Worm (Caenorhabditis elegans) whole organism, L3 larva: ENCODE measurements around the gene lec-5.
A peak's percentile ranks its signal among the peaks of the same experiment; 100 is the strongest.

Source experiments
- R02D3.7 ChIP-seq: fragments of 150-350 bp; optimal IDR thresholded peaks from 2 replicates; lab custom pipeline; 2014; ENCODE audit warnings: missing biosample characterization, missing genetic modification characterization
- aly-2 ChIP-seq: fragments of 150-350 bp; optimal IDR thresholded peaks from 2 replicates; lab custom pipeline; 2014; ENCODE audit warnings: missing biosample characterization, missing genetic modification characterization
- ama-1 ChIP-seq: fragments of 150-350 bp; optimal IDR thresholded peaks from 2 replicates; lab custom pipeline; 2018
- ceh-28 ChIP-seq: fragments of 150-350 bp; optimal IDR thresholded peaks from 2 replicates; lab custom pipeline; 2014; ENCODE audit warnings: missing biosample characterization, missing genetic modification reagents, missing genetic modification characterization
- ceh-9 ChIP-seq: sonication (generic microtip); optimal IDR thresholded peaks from 2 replicates; lab custom pipeline; 2018; ENCODE audit warnings: missing biosample characterization, missing genetic modification characterization
- daf-12 ChIP-seq: fragments of 150-350 bp; optimal IDR thresholded peaks from 2 replicates; lab custom pipeline; 2014; ENCODE audit warnings: missing biosample characterization, missing genetic modification reagents, missing genetic modification characterization
- elt-1 ChIP-seq: fragments of 150-350 bp; optimal IDR thresholded peaks from 2 replicates; lab custom pipeline; 2014; ENCODE audit warnings: missing biosample characterization, missing genetic modification characterization
- elt-2 ChIP-seq: sonication (generic microtip); optimal IDR thresholded peaks from 2 replicates; lab custom pipeline; 2016; ENCODE audit warnings: missing genetic modification reagents, mild to moderate bottlenecking, missing genetic modification characterization, missing compliant biosample characterization
- elt-3 ChIP-seq, 3 experiments: fragments of 150-350 bp in 1 of 3; sonication (generic microtip) in 2 of 3; optimal IDR thresholded peaks; 2 replicates in 2 of 3; 4 replicates in 1 of 3; lab custom pipeline; 2014 to 2017; ENCODE audit warnings: missing biosample characterization in 3 of 3, missing genetic modification characterization in 3 of 3
- eor-1 ChIP-seq, 2 experiments: fragments of 150-350 bp; optimal IDR thresholded peaks; 2 replicates each; lab custom pipeline; 2014 to 2018; ENCODE audit warnings: missing biosample characterization in 2 of 2, missing genetic modification characterization in 2 of 2
- fkh-10 ChIP-seq: sonication (generic microtip); optimal IDR thresholded peaks from 2 replicates; lab custom pipeline; 2017; ENCODE audit warnings: missing biosample characterization, missing genetic modification reagents, missing genetic modification characterization
- fkh-2 ChIP-seq: fragments of 150-350 bp; optimal IDR thresholded peaks from 2 replicates; lab custom pipeline; 2014; ENCODE audit warnings: missing biosample characterization, missing genetic modification reagents, missing genetic modification characterization
- hmg-11 ChIP-seq: sonication (generic microtip); optimal IDR thresholded peaks from 2 replicates; lab custom pipeline; 2016; ENCODE audit warnings: missing genetic modification characterization, missing compliant biosample characterization
- jun-1 ChIP-seq: fragments of 150-350 bp; optimal IDR thresholded peaks from 2 replicates; lab custom pipeline; 2014; ENCODE audit warnings: missing biosample characterization, missing genetic modification reagents, missing genetic modification characterization
- lin-15B ChIP-seq: fragments of 150-350 bp; optimal IDR thresholded peaks from 2 replicates; lab custom pipeline; 2014; ENCODE audit warnings: missing biosample characterization, missing genetic modification characterization
- lin-39 ChIP-seq: fragments of 150-350 bp; optimal IDR thresholded peaks from 2 replicates; lab custom pipeline; 2018; ENCODE audit warnings: missing biosample characterization, missing genetic modification reagents, missing genetic modification characterization
- lsy-12 ChIP-seq: sonication (generic microtip); optimal IDR thresholded peaks from 2 replicates; lab custom pipeline; 2016; ENCODE audit warnings: mild to moderate bottlenecking, missing genetic modification characterization, missing compliant biosample characterization
- mdl-1 ChIP-seq: fragments of 150-350 bp; optimal IDR thresholded peaks from 2 replicates; lab custom pipeline; 2014; ENCODE audit warnings: missing biosample characterization, missing genetic modification characterization
- mml-1 ChIP-seq: fragments of 150-350 bp; sonication (generic microtip); optimal IDR thresholded peaks from 3 replicates; lab custom pipeline; 2014; ENCODE audit warnings: missing biosample characterization, missing genetic modification characterization
- nfya-1 ChIP-seq: sonication (generic microtip); optimal IDR thresholded peaks from 2 replicates; lab custom pipeline; 2017; ENCODE audit warnings: missing genetic modification characterization, mild to moderate bottlenecking, missing compliant biosample characterization, antibody characterized with exemption, moderate library complexity; ENCODE audit not compliant: insufficient read depth
- nhr-23 ChIP-seq: fragments of 150-350 bp; optimal IDR thresholded peaks from 2 replicates; lab custom pipeline; 2014; ENCODE audit warnings: missing biosample characterization, missing genetic modification reagents, missing genetic modification characterization
- nhr-25 ChIP-seq: sonication (generic microtip); optimal IDR thresholded peaks from 2 replicates; lab custom pipeline; 2017; ENCODE audit warnings: missing biosample characterization, missing genetic modification characterization
- nhr-43 ChIP-seq: sonication (generic microtip); optimal IDR thresholded peaks from 2 replicates; lab custom pipeline; 2016; ENCODE audit warnings: mild to moderate bottlenecking, missing genetic modification characterization, missing compliant biosample characterization; ENCODE audit not compliant: poor library complexity, severe bottlenecking
- nhr-67 ChIP-seq: fragments of 150-350 bp; optimal IDR thresholded peaks from 2 replicates; lab custom pipeline; 2014; ENCODE audit warnings: missing biosample characterization, missing genetic modification characterization
- nhr-77 ChIP-seq: fragments of 150-350 bp; optimal IDR thresholded peaks from 2 replicates; lab custom pipeline; 2014; ENCODE audit warnings: missing biosample characterization, missing genetic modification characterization
- pha-4 ChIP-seq: fragments of 150-350 bp; optimal IDR thresholded peaks from 2 replicates; lab custom pipeline; 2014; ENCODE audit warnings: missing biosample characterization, missing genetic modification reagents, missing genetic modification characterization
- pqm-1 ChIP-seq: fragments of 150-350 bp; optimal IDR thresholded peaks from 2 replicates; lab custom pipeline; 2017; ENCODE audit warnings: missing biosample characterization, missing genetic modification characterization, inconsistent platforms
- snpc-4 ChIP-seq: fragments of 150-350 bp; optimal IDR thresholded peaks from 2 replicates; lab custom pipeline; 2014; ENCODE audit warnings: missing biosample characterization, missing genetic modification characterization
- tbx-2 ChIP-seq: sonication (generic microtip); optimal IDR thresholded peaks from 2 replicates; lab custom pipeline; 2016; ENCODE audit warnings: mild to moderate bottlenecking, missing genetic modification characterization, missing compliant biosample characterization
- zag-1 ChIP-seq: fragments of 150-350 bp; optimal IDR thresholded peaks from 2 replicates; lab custom pipeline; 2014; ENCODE audit warnings: missing biosample characterization, missing genetic modification characterization
- ztf-4 ChIP-seq: fragments of 150-350 bp; optimal IDR thresholded peaks from 2 replicates; lab custom pipeline; 2014; ENCODE audit warnings: missing biosample characterization, missing genetic modification characterization

The lec-5 gene

DNA sequence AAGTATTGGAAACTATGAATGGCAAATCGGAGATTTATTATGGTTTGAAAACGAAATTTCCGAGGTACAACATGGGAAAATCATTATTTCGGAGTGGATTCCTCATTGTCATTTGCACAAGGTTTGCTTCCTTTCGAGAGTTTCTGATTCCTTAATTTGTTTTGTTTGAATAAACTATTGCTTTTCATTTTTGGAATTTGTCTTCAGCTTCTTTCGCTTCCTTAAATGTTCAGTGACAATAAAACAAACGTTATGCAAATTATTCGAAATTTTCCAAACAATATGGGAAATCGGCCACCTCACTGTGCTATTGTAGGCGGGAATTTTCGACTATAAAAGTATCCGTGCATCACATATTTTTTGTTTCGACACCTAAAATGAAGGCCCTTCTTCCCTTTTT, 963 bp upstream of the lec-5 start, which contains the start of gene nep-25:
TSS of gene nep-25 (plus strand) at position 375 of the 400 bp plus-strand sequence.
- TF ChIP-seq nhr-25 (no peak), nhr-23 (tag; lab: Kevin White, UChicago) (no peak), pqm-1 (tag; lab: Kevin White, UChicago) (no peak), ztf-4 (tag; lab: Kevin White, UChicago) (no peak), zag-1 (tag; lab: Kevin White, UChicago) (no peak), daf-12 (tag; lab: Kevin White, UChicago) (no peak), tbx-2 (tag; lab: Kevin White, UChicago) (no peak), elt-1 (tag; lab: Kevin White, UChicago) (no peak), mml-1 (tag; lab: Kevin White, UChicago) (no peak), ceh-28 (tag; lab: Kevin White, UChicago) (no peak), fkh-2 (tag; lab: Kevin White, UChicago) (no peak), elt-2 (no peak), hmg-11 (tag; lab: Kevin White, UChicago) (no peak)

DNA sequence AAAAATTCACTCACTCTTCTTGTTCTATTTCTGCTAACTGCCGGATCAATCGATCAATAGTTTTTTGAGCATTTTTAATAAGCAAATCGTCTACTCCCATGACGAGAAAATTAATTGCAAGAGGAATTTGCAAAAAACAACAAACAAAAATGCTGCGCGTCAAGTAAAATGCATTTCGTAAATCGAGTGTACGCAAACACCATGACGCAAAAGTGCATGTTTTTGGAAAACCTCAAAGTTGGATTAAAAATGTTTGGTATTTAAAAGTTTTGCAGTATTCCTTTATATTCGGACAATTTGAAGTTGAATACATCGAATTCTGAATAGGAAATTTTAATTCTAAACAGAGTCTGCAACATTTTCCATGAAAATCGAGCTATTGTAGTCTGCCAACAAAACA, 1.7 kb downstream of the lec-5 start, which contains the start of gene ZK1248.19:
TSS of gene ZK1248.19 (minus strand) at position 188 of the 400 bp plus-strand sequence.
- peak; percentile 4 for TF ChIP-seq lin-15B
- TF ChIP-seq ceh-9 (tag; lab: Kevin White, UChicago) = no peak
- peak; percentile 42 for TF ChIP-seq hmg-11 (tag; lab: Kevin White, UChicago)
- peak; percentile 88 for TF ChIP-seq R02D3.7
- TF ChIP-seq ama-1 (lab: Kevin White, UChicago) = peak; percentile 6
- TF ChIP-seq nfya-1 (tag; lab: Kevin White, UChicago) = peak; percentile 28
- TF ChIP-seq snpc-4 (tag; lab: Kevin White, UChicago) = peak; percentile 0
- no peak for TF ChIP-seq elt-1 (tag; lab: Kevin White, UChicago)
- peak; percentile 25 for TF ChIP-seq pha-4

ce11 chrII:5838453-5838852, 2.5 kb downstream of the lec-5 start, which contains the start of gene ZK1248.15:
Gene ZK1248.15 (minus strand): TSS chrII:5838553.
- TF ChIP-seq lsy-12 (tag; lab: Kevin White, UChicago) (no peak), pha-4 (no peak), daf-12 (tag; lab: Kevin White, UChicago) (no peak), ceh-28 (tag; lab: Kevin White, UChicago) (no peak), tbx-2 (tag; lab: Kevin White, UChicago) (no peak), eor-1 (tag; optimal IDR thresholded peaks at IDR 0.05; lab: Kevin White, UChicago) (no peak), mdl-1 (tag; lab: Kevin White, UChicago) (no peak), nhr-77 (tag; lab: Kevin White, UChicago) (no peak), nhr-67 (tag; lab: Kevin White, UChicago) (no peak)
- TF ChIP-seq, all 47 proteins: peak for 0

DNA sequence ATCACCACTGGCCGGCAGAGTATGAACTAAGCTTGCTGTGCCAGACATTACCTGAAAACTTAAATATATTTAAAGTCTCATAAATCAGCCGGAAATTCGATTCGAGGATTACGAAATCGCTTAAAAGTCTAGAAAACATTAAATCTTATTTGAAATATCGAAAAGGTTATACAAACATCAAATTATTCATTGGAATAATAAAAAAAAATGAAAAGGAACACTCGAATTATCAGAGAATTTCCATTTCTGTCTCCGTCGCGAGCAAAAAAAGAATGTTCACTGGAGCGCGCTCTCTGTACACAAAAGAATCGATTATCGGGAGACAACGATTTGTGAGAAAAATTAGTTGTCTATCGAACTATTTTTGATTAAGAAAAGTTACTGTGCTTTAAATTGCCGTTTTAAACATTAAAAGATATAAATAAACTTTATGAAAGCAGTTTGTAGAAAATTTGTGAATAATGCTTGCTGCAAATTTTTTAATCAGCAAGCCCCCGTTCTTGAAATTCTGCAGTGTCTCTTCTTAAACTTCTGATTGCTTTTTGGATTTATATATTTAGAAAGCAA, 4.7 kb downstream of the lec-5 start, which contains the start of gene fzo-1:
TSS of gene fzo-1 (minus strand) at position 51 of the 567 bp plus-strand sequence.
- TF ChIP-seq nfya-1 (tag; lab: Kevin White, UChicago) (peak; percentile 60), pqm-1 (tag; lab: Kevin White, UChicago) (no peak), elt-2 (peak; percentile 47), fkh-10 (GFP tag; lab: Kevin White, UChicago) (peak; percentile 22), snpc-4 (tag; lab: Kevin White, UChicago) (peak; percentile 29), lin-15B (peak; percentile 52), lin-39 (tag; lab: Kevin White, UChicago) (no peak), zag-1 (tag; lab: Kevin White, UChicago) (no peak), pha-4 (peak; percentile 72)
- TF ChIP-seq, all 47 proteins: peak for 6

DNA sequence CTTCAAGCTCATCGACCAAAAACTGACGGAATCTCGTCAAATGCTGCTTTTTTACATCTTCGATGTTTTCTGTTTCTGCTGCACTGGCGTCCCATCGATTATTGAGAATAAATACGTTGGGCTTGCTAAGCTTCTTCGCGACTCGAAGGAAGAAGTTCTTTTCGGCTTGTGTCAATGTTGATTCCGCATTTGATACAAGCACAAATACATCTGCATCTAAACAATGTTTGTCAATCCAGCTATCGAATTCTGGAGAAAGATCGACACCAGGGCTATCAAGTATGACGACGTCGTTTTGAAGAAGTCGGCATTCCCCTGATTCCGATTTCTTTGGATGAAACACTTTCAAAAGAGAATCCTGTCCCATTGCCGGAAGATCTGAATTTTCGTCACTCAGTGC, 5.8 kb downstream of the lec-5 start:
- TF ChIP-seq tbx-2 (tag; lab: Kevin White, UChicago) (no peak), nhr-23 (tag; lab: Kevin White, UChicago) (no peak), ama-1 (lab: Kevin White, UChicago) (no peak), nhr-43 (no peak)

DNA sequence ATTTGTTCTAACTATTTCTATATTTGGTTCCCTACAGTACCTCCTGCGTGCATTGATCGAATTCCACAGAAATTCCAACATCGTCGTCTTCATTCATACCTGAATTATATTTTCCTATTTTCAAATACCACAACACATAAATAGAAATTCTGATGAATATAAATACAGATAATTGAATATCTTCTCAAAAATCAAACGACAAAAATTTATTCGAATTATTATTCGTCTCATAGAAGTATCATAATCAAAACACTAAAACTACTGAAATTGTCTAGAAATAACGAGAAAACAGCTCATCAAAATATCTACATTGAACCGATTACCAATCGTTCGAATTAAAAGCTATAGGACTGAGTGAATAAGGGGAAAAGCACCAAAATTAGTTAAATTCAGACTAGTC, 7.8 kb downstream of the lec-5 start, which contains the start of gene gtap-1:
TSS of gene gtap-1 (minus strand) at position 101 of the 400 bp plus-strand sequence.
- TF ChIP-seq R02D3.7 = no peak
- no peak for TF ChIP-seq aly-2
- no peak for TF ChIP-seq jun-1 (tag; lab: Kevin White, UChicago)
- no peak for TF ChIP-seq lin-15B
- TF ChIP-seq snpc-4 (tag; lab: Kevin White, UChicago) = no peak
- TF ChIP-seq elt-3 (tag; optimal IDR thresholded peaks at IDR 0.05; lab: Kevin White, UChicago) = no peak
- TF ChIP-seq mdl-1 (tag; lab: Kevin White, UChicago) = no peak
- no peak for TF ChIP-seq nfya-1 (tag; lab: Kevin White, UChicago)
- no peak for TF ChIP-seq pqm-1 (tag; lab: Kevin White, UChicago)
- TF ChIP-seq nhr-77 (tag; lab: Kevin White, UChicago) = no peak
- no peak for TF ChIP-seq ceh-9 (tag; lab: Kevin White, UChicago)
